Worm (Caenorhabditis elegans): ENCODE results near the gene srg-33.

ce11 chrV:8245457-8245856 lies 46.4 kb upstream of the srg-33 start, which contains the start of gene C16D9.5:
- no peak for TF ChIP-seq nfya-1 (tag; optimal IDR thresholded peaks at IDR 0.05; ENCODE audit: borderline replicate concordance, insufficient read depth)
- TF ChIP-seq snpc-4 (GFP tag; optimal IDR thresholded peaks at IDR 0.05): no peak
- no peak for TF ChIP-seq snpc-4 (tag; optimal IDR thresholded peaks at IDR 0.05)
- no peak for TF ChIP-seq dpl-1 (GFP tag; optimal IDR thresholded peaks at IDR 0.05)
- TF ChIP-seq pha-4 (tag; optimal IDR thresholded peaks at IDR 0.05): no peak
- no peak for TF ChIP-seq unc-130 (GFP tag; optimal IDR thresholded peaks at IDR 0.05)
- no peak for TF ChIP-seq ceh-100 (GFP tag; IDR thresholded peaks at IDR 0.05)
- no peak for TF ChIP-seq let-607 (tag; optimal IDR thresholded peaks at IDR 0.05)
- TF ChIP-seq him-1 (tag; optimal IDR thresholded peaks at IDR 0.05): no peak
- no peak for TF ChIP-seq lin-35 (GFP tag; optimal IDR thresholded peaks at IDR 0.05)
